Worm (Caenorhabditis elegans) whole organism, L2 larva: Measurements from ENCODE around the gene F49E11.7.

ENCODE experiments used
- elt-1 ChIP-seq: fragments of 150-350 bp; optimal IDR thresholded peaks from 2 replicates; lab custom pipeline; 2014; ENCODE audit warnings: missing biosample characterization, missing genetic modification characterization
- nhr-10 ChIP-seq: sonication (generic microtip); optimal IDR thresholded peaks from 2 replicates; lab custom pipeline; 2017; ENCODE audit warnings: missing biosample characterization, missing genetic modification characterization
- nhr-21 ChIP-seq: fragments of 150-350 bp; optimal IDR thresholded peaks from 2 replicates; lab custom pipeline; 2014; ENCODE audit warnings: missing biosample characterization, missing genetic modification characterization

DNA sequence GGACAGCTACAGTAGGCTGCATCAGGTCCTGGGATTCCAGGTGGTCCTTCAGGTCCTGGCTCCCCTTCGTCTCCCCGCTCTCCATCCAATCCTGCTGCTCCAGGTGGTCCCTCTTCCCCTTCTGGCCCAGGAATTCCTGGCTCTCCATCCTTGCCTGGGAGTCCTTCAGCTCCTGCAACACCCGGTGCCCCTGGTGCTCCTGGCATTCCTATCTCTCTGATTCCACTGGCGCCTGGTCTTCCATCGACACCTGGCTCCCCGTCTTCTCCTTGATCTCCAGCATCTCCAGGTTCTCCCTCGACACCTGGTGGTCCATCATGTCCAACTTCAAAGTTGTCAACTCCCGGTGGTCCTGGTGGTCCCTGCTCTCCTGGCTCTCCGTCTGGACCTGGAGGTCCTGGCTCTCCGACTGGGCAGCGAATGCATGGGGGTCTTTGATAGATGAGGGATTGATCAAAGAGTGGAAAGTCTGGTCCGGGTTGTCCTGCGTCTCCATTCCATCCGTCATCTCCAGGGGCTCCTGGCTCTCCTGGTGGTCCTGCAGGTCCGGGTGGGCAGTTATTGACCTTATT is 37.1 kb downstream of the F49E11.7 start:
- TF ChIP-seq elt-1 (tag; lab: Kevin White, UChicago) (no peak), nhr-21 (tag; lab: Kevin White, UChicago) (no peak), nhr-10 (tag; lab: Kevin White, UChicago) (no peak)
